Worm (Caenorhabditis elegans): ENCODE results near the gene F52H2.3.
A peak's percentile ranks its signal among the peaks of the same experiment; 100 is the strongest.

Gene F52H2.3

DNA sequence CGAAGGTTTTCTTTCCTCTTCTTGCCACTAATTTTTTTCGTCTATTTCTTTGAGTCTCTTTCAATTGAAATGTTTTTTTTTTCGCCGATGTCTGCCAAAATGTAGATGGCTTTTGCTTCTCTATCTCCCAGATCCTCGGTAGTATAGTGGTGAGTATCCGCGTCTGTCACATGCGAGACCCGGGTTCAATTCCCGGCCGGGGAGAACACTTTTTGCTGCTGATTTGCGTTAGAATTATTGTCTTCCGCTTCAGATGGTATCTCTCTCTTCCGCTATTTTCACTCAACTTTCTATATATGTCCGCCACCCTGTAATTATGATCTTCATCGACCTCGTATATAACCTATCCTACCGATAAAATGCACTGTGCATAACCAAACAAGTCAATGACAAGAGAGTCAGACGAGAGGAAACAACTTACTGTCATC, 12.6 kb upstream of the F52H2.3 start (continued):
- TF ChIP-seq T07F8.4 (tag; optimal IDR thresholded peaks at IDR 0.05) (peak; percentile 73), ama-1 (optimal IDR thresholded peaks at IDR 0.05) (no peak), ama-1 (GFP tag; optimal IDR thresholded peaks at IDR 0.05) (peak; percentile 80 to 82), rpc-1 (optimal IDR thresholded peaks at IDR 0.05) (peak; percentile 93), rpc-1 (tag; optimal IDR thresholded peaks at IDR 0.05) (peak; percentile 93), lin-35 (GFP tag; optimal IDR thresholded peaks at IDR 0.05) (peak in 1 of 3 experiments; percentile 58), dpl-1 (GFP tag; optimal IDR thresholded peaks at IDR 0.05) (no peak), ceh-40 (GFP tag; IDR thresholded peaks at IDR 0.05) (peak; percentile 85), egrh-3 (GFP tag; IDR thresholded peaks at IDR 0.05) (peak; percentile 52; the same call in 1 of the 2 replicates), Y79H2A.3 (GFP tag; conservative IDR thresholded peaks at IDR 0.05) (no peak), B0261.1 (tag; optimal IDR thresholded peaks at IDR 0.05) (peak; percentile 96), ceh-27 (GFP tag; optimal IDR thresholded peaks at IDR 0.05) (peak; percentile 64), chd-7 (tag; optimal IDR thresholded peaks at IDR 0.05) (peak; percentile 85), snpc-1.1 (tag; optimal IDR thresholded peaks at IDR 0.05; ENCODE audit: insufficient read depth) (peak; percentile 72), nfyb-1 (GFP tag; IDR thresholded peaks at IDR 0.05) (no peak), efl-1 (GFP tag; optimal IDR thresholded peaks at IDR 0.05) (no peak), die-1 (tag; optimal IDR thresholded peaks at IDR 0.05) (peak; percentile 94), Y56A3A.18 (GFP tag; IDR thresholded peaks at IDR 0.05) (0 out of 2 replicates have a peak, but pooled peaks have one; percentile 50), somi-1 (GFP tag; optimal IDR thresholded peaks at IDR 0.05) (peak; percentile 6), hmg-20 (GFP tag; IDR thresholded peaks at IDR 0.05) (0 out of 2 replicates have a peak, but pooled peaks have one; percentile 26)

DNA sequence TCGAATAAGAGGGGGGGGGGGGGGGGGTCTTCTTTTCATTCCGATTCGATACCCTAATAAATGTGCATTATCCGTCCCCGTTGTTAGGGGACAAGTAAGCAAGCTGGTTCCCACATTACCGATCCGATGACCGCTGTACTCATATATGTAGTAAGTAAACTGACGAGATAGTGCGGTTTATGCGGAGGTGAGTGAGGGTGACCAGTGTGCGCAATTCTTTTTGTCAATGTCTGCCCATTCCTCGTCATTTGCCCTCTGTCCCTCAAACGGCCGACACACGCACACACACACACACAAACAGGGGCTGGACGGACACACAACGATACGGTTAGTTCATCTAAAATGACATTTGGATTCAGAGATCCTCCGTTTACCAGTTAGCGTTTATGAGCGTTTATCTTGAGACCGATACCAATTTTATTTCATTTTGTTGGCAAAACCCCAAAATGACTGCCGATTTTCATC, 11.4 kb upstream of the F52H2.3 start, which contains the start of gene aat-3:
aat-3 (plus strand) TSS at position 51 of the 465 bp plus-strand sequence.
- TF ChIP-seq ceh-91 (GFP tag; IDR thresholded peaks at IDR 0.05) (no peak), D2030.7 (GFP tag; IDR thresholded peaks at IDR 0.05) (peak; percentile 24; the same call in 1 of the 2 replicates), unc-62 (GFP tag; optimal IDR thresholded peaks at IDR 0.05) (no peak), B0019.2 (GFP tag; conservative IDR thresholded peaks at IDR 0.05) (no peak), hmg-1.2 (GFP tag; IDR thresholded peaks at IDR 0.05) (peak; percentile 15; the same call in 1 of the 2 replicates), Y56A3A.18 (GFP tag; IDR thresholded peaks at IDR 0.05) (no peak), atf-7 (tag; optimal IDR thresholded peaks at IDR 0.05) (no peak), B0336.3 (GFP tag; IDR thresholded peaks at IDR 0.05) (no peak), zfh-2 (GFP tag; conservative IDR thresholded peaks at IDR 0.05) (0 out of 2 replicates have a peak, but pooled peaks have one; percentile 31)

DNA sequence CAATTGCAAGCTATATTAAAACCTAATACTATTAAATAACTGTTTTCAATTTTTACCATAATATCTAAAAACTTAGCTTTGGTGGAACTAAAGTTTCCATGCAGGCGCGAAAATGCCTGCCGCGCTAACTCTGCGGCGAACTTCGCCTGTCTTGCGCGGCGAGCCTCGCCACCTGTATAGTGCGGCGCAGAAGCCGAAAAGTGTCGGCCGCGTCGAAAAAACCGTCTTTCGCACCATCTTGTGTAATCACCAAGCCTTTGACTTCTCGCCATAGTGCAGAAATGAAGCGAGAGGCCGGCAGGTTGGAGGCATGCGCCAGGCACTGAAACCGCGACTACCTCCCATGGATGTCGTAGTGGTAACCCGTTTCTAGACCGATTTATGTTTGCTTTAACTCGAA, 10.6 kb upstream of the F52H2.3 start:
- 0 out of 2 replicates have a peak, but pooled peaks have one; percentile 41 for TF ChIP-seq sea-2 (GFP tag; IDR thresholded peaks at IDR 0.05)
- no peak for TF ChIP-seq snpc-4 (GFP tag; optimal IDR thresholded peaks at IDR 0.05)
- TF ChIP-seq snpc-4 (tag; optimal IDR thresholded peaks at IDR 0.05) = peak in 2 of 4 experiments; percentile 59 to 74
- TF ChIP-seq ets-4 (GFP tag; optimal IDR thresholded peaks at IDR 0.05) = no peak
- 0 out of 2 replicates have a peak, but pooled peaks have one; percentile 38 for TF ChIP-seq cebp-2 (GFP tag; IDR thresholded peaks at IDR 0.05)
- TF ChIP-seq egrh-3 (GFP tag; IDR thresholded peaks at IDR 0.05) = 0 out of 2 replicates have a peak, but pooled peaks have one; percentile 8
- peak; percentile 79 for TF ChIP-seq zfh-2 (GFP tag; conservative IDR thresholded peaks at IDR 0.05)

DNA sequence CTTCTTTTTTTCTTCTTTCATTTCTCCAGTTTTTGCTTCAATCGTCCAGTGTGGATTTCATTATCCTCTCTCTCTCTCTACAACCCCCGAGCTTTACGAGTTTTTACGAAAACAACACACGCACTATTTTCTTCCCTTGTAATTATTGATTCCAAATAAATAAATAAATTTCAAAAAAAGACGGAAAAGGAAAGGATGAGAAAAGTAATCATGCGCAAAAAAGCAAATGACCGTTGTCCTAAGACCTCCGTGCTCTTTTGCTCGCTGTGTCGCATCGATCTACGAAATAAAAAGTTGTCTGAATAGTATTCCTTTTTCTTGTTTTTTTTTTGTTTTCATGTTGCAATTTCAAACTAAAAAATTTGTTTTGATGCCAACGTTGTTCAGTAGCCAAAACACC, 9.8 kb upstream of the F52H2.3 start:
- TF ChIP-seq zfh-2 (GFP tag; conservative IDR thresholded peaks at IDR 0.05) (no peak), let-526 (GFP tag; IDR thresholded peaks at IDR 0.05) (no peak), nfyb-1 (GFP tag; IDR thresholded peaks at IDR 0.05) (no peak), madf-6 (GFP tag; IDR thresholded peaks at IDR 0.05) (no peak), mxl-1 (tag; optimal IDR thresholded peaks at IDR 0.05) (no peak), aptf-2 (GFP tag; conservative IDR thresholded peaks at IDR 0.05) (no peak), ama-1 (optimal IDR thresholded peaks at IDR 0.05) (no peak), ama-1 (GFP tag; optimal IDR thresholded peaks at IDR 0.05) (no peak)
